Fruit fly (Drosophila melanogaster): ENCODE results near the gene Pgant5.
A peak's percentile ranks its signal among the peaks of the same experiment; 100 is the strongest.

The Pgant5 gene

DNA sequence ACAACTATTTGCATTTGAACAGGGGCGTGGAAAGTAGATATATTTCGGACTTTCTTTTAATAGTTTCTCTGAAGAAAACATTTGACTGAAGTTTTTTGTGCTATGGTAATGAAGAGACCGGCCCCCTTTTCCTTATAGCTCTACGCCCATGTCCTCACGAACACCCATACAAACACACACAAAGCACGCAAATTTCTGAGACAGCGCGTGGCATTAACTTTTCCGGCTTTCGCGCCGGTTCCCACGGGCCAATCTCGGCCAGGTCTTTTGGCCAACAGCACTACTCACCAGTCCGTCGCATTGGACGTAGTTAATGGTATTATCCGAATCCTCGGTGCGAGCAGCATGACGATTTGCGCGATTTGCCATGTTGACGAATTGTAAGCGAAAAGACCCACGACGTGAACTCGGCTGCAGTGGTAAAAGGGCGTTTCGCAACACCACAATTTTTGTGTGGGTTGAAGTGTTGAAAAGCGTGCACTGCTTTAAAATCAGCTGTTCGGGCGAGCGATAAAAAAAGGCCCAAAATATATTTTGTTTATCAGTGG is 41.0 kb downstream of the Pgant5 start, which contains the start of gene senju (continued):
- TF ChIP-seq prd (optimal IDR thresholded peaks at IDR 0.05) (no peak), prd (GFP tag; IDR thresholded peaks at IDR 0.05) (peak; percentile 84), Six4 (GFP tag; optimal IDR thresholded peaks at IDR 0.05) (peak; percentile 84), CG8089 (GFP tag; optimal IDR thresholded peaks at IDR 0.05) (peak; percentile 80), CG17361 (GFP tag; IDR thresholded peaks at IDR 0.05) (peak; percentile 78), Mes4 (GFP tag; optimal IDR thresholded peaks at IDR 0.05) (peak; percentile 70), Tbp (GFP tag; optimal IDR thresholded peaks at IDR 0.05) (no peak), jumu (GFP tag; optimal IDR thresholded peaks at IDR 0.05) (peak; percentile 89), CG10431 (GFP tag; optimal IDR thresholded peaks at IDR 0.05) (peak; percentile 49), h (optimal IDR thresholded peaks at IDR 0.05) (no peak), CG13424 (tag; optimal IDR thresholded peaks at IDR 0.05) (peak; percentile 80), tll (GFP tag; optimal IDR thresholded peaks at IDR 0.05) (peak in 1 of 2 experiments; percentile 19), Rx (GFP tag; IDR thresholded peaks at IDR 0.05) (peak; percentile 87), stc (GFP tag; IDR thresholded peaks at IDR 0.05) (peak; percentile 69), hb (GFP tag; IDR thresholded peaks at IDR 0.05; ENCODE audit: partially characterized antibody) (no peak), CTCF (GFP tag; optimal IDR thresholded peaks at IDR 0.05) (peak; percentile 55), Ssrp (tag; optimal IDR thresholded peaks at IDR 0.05) (peak; percentile 66), CG12071 (GFP tag; optimal IDR thresholded peaks at IDR 0.05) (peak; percentile 77), zfh1 (GFP tag; IDR thresholded peaks at IDR 0.05) (peak; percentile 83; the same call in 2 of the 3 replicates), dati (GFP tag; IDR thresholded peaks at IDR 0.05) (peak; percentile 73; the same call in 1 of the 2 replicates), mld (GFP tag; IDR thresholded peaks at IDR 0.05; ENCODE audit: partially characterized antibody) (0 out of 3 replicates have a peak, but pooled peaks have one; percentile 46), Gug (GFP tag; IDR thresholded peaks at IDR 0.05) (peak; percentile 81), CG4424 (GFP tag; optimal IDR thresholded peaks at IDR 0.05) (peak; percentile 90), pnt (GFP tag; optimal IDR thresholded peaks at IDR 0.05) (peak; percentile 74), Dref (GFP tag; IDR thresholded peaks at IDR 0.05) (peak; percentile 48), CG4854 (GFP tag; optimal IDR thresholded peaks at IDR 0.05) (peak; percentile 79), CG8359 (GFP tag; optimal IDR thresholded peaks at IDR 0.05; ENCODE audit: borderline replicate concordance) (peak; percentile 63), crol (GFP tag; IDR thresholded peaks at IDR 0.05) (peak; percentile 28; the same call in 1 of the 2 replicates), CG18262 (tag; optimal IDR thresholded peaks at IDR 0.05) (peak; percentile 78), Ptx1 (GFP tag; IDR thresholded peaks at IDR 0.05) (peak; percentile 84), br (optimal IDR thresholded peaks at IDR 0.05) (no peak), p53 (GFP tag; optimal IDR thresholded peaks at IDR 0.05) (peak; percentile 69), abd-A (tag; optimal IDR thresholded peaks at IDR 0.05) (peak; percentile 68), hkb (optimal IDR thresholded peaks at IDR 0.05) (no peak), hkb (GFP tag; IDR thresholded peaks at IDR 0.05) (peak; percentile 84), CG17385 (GFP tag; optimal IDR thresholded peaks at IDR 0.05) (peak; percentile 83), CG30431 (GFP tag; optimal IDR thresholded peaks at IDR 0.05) (peak; percentile 72), CG9932 (GFP tag; IDR thresholded peaks at IDR 0.05) (peak; percentile 83), CG4820 (GFP tag; optimal IDR thresholded peaks at IDR 0.05) (peak; percentile 64), onecut (GFP tag; IDR thresholded peaks at IDR 0.05) (peak; percentile 84), CG11093 (GFP tag; IDR thresholded peaks at IDR 0.05) (peak; percentile 61; the same call in 2 of the 3 replicates), CG15696 (tag; optimal IDR thresholded peaks at IDR 0.05) (peak; percentile 38), H2.0 (GFP tag; IDR thresholded peaks at IDR 0.05) (peak; percentile 70), Gsc (GFP tag; IDR thresholded peaks at IDR 0.05) (no peak), phol (tag; optimal IDR thresholded peaks at IDR 0.05) (peak; percentile 76), psq (GFP tag; optimal IDR thresholded peaks at IDR 0.05) (peak; percentile 58), disco-r (GFP tag; optimal IDR thresholded peaks at IDR 0.05) (peak; percentile 64), CG17359 (tag; optimal IDR thresholded peaks at IDR 0.05) (peak; percentile 78), sima (GFP tag; optimal IDR thresholded peaks at IDR 0.05) (peak; percentile 53), NC2α (GFP tag; optimal IDR thresholded peaks at IDR 0.05) (peak; percentile 66), gem (tag; optimal IDR thresholded peaks at IDR 0.05) (peak; percentile 91), CG6272 (GFP tag; IDR thresholded peaks at IDR 0.05) (0 out of 2 replicates have a peak, but pooled peaks have one; percentile 27), Myb (GFP tag; optimal IDR thresholded peaks at IDR 0.05) (peak; percentile 79)
